Worm (Caenorhabditis elegans): ENCODE measurements around the gene Y26E6A.2.

Y26E6A.2 gene

ce11 chrX:13948810-13949209 is 34.6 kb upstream of the Y26E6A.2 start, which contains the start of gene alg-1:
Gene alg-1, plus strand, starts transcription at chrX:13949110.
- no peak for TF ChIP-seq nhr-10 (tag; optimal IDR thresholded peaks at IDR 0.05)
- no peak for TF ChIP-seq ztf-7 (tag; optimal IDR thresholded peaks at IDR 0.05)
- no peak for TF ChIP-seq F44E2.7 (GFP tag; IDR thresholded peaks at IDR 0.05)
- TF ChIP-seq ces-1 (GFP tag; optimal IDR thresholded peaks at IDR 0.05): no peak
- no peak for TF ChIP-seq egl-43 (GFP tag; IDR thresholded peaks at IDR 0.05)
- TF ChIP-seq Y5F2A.4 (GFP tag; optimal IDR thresholded peaks at IDR 0.05): no peak
- no peak for TF ChIP-seq madf-5 (GFP tag; IDR thresholded peaks at IDR 0.05)
- TF ChIP-seq lin-13 (GFP tag; optimal IDR thresholded peaks at IDR 0.05): no peak
- no peak for TF ChIP-seq ceh-32 (tag; optimal IDR thresholded peaks at IDR 0.05; ENCODE audit: poor library complexity)
- TF ChIP-seq gei-8 (GFP tag; optimal IDR thresholded peaks at IDR 0.05): no peak
- TF ChIP-seq dmd-6 (GFP tag; IDR thresholded peaks at IDR 0.05): no peak
- TF ChIP-seq dmd-8 (GFP tag; IDR thresholded peaks at IDR 0.05): no peak
- TF ChIP-seq jun-1 (tag; optimal IDR thresholded peaks at IDR 0.05): no peak
- TF ChIP-seq skn-1 (tag; optimal IDR thresholded peaks at IDR 0.05): no peak
- no peak for TF ChIP-seq daf-16 (GFP tag; optimal IDR thresholded peaks at IDR 0.05)
- no peak for TF ChIP-seq daf-16 (tag; optimal IDR thresholded peaks at IDR 0.05)
- TF ChIP-seq sdz-12 (GFP tag; optimal IDR thresholded peaks at IDR 0.05): no peak

ce11 chrX:13948167-13948566 is 34.0 kb upstream of the Y26E6A.2 start:
- TF ChIP-seq php-3 (GFP tag; IDR thresholded peaks at IDR 0.05) (0 out of 2 replicates have a peak, but pooled peaks have one; percentile 34), egl-43 (GFP tag; IDR thresholded peaks at IDR 0.05) (peak; percentile 65), lim-7 (GFP tag; IDR thresholded peaks at IDR 0.05) (no peak), hmg-1.1 (GFP tag; IDR thresholded peaks at IDR 0.05) (peak; percentile 47; the same call in 1 of the 2 replicates), mes-2 (tag; optimal IDR thresholded peaks at IDR 0.05; ENCODE audit: poor library complexity, severe bottlenecking) (peak; percentile 14), unc-62 (GFP tag; optimal IDR thresholded peaks at IDR 0.05 in 1 of 2) (peak in 1 of 2 experiments; percentile 72), unc-62 (tag; optimal IDR thresholded peaks at IDR 0.05) (no peak)

DNA sequence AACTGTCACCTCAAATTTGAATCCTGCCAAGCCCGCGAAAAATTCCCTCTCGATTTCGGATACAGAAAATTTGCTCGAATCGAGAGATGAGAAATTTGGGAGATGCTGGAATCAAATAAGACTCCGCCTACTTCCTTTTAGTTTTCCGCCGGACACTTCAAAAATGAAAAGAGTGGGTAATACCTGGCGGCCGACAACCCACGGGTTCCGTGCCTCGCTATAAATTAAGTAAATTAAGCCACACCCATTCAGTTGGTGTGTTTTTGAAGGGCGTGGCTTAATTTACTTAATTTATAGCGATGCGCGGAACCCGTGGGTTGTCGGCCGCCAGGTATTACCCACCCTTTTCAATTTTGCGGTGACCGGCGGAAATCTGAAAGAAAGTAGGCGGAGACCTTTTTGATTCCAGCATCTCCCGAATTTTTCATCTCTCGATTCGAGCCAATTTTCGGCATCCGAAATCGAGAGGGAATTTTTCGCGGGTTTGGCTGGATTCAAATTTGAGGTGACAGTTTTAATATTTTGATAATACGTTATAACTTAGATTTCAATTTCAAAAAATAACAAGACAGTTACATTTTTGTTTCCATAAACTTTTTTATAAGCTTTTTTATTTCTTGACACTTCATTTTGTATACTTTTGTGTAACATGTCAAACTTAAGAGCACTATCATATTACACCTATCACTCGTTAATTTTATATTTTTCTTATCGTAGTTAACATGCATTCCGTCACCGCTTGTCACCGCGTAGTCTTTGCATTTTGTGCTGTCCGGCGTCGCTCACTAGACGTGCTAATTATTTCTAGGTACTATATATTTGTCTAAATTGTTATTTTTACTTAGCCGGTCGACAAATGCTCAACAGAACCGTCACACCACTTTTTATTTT is 32.7 kb upstream of the Y26E6A.2 start:
- TF ChIP-seq unc-130 (GFP tag; optimal IDR thresholded peaks at IDR 0.05) (no peak), madf-5 (GFP tag; IDR thresholded peaks at IDR 0.05) (no peak), ama-1 (optimal IDR thresholded peaks at IDR 0.05) (no peak), arid-1 (GFP tag; conservative IDR thresholded peaks at IDR 0.05) (no peak), F49E8.2 (tag; optimal IDR thresholded peaks at IDR 0.05; ENCODE audit: borderline replicate concordance) (no peak), lin-38 (GFP tag; IDR thresholded peaks at IDR 0.05) (0 out of 2 replicates have a peak, but pooled peaks have one; percentile 14), snpc-1.2 (GFP tag; IDR thresholded peaks at IDR 0.05) (peak; percentile 75), tra-1 (GFP tag; IDR thresholded peaks at IDR 0.05) (0 out of 2 replicates have a peak, but pooled peaks have one; percentile 16), php-3 (GFP tag; IDR thresholded peaks at IDR 0.05) (peak; percentile 78; the same call in 1 of the 2 replicates), lir-3 (tag; optimal IDR thresholded peaks at IDR 0.05) (no peak), nhr-237 (tag; optimal IDR thresholded peaks at IDR 0.05) (no peak), daf-19 (GFP tag; conservative IDR thresholded peaks at IDR 0.05) (no peak), ZK337.2 (GFP tag; IDR thresholded peaks at IDR 0.05) (no peak), hlh-11 (tag; optimal IDR thresholded peaks at IDR 0.05) (peak; percentile 55), nhr-42 (GFP tag; IDR thresholded peaks at IDR 0.05) (no peak), dve-1 (tag; optimal IDR thresholded peaks at IDR 0.05; ENCODE audit: insufficient read depth) (peak; percentile 48), mdt-29 (GFP tag; IDR thresholded peaks at IDR 0.05) (no peak), set-16 (GFP tag; IDR thresholded peaks at IDR 0.05) (no peak), saeg-2 (GFP tag; IDR thresholded peaks at IDR 0.05) (no peak), ZK546.5 (tag; optimal IDR thresholded peaks at IDR 0.05) (no peak), daf-16 (GFP tag; optimal IDR thresholded peaks at IDR 0.05) (peak in 1 of 2 experiments; percentile 9), daf-16 (tag; optimal IDR thresholded peaks at IDR 0.05) (peak; percentile 61), F26F4.8 (GFP tag; conservative IDR thresholded peaks at IDR 0.05) (no peak), Y5F2A.4 (GFP tag; optimal IDR thresholded peaks at IDR 0.05) (no peak), lsy-2 (tag; optimal IDR thresholded peaks at IDR 0.05) (no peak), tag-97 (GFP tag; IDR thresholded peaks at IDR 0.05) (no peak), pha-4 (GFP tag; IDR thresholded peaks at IDR 0.05) (no peak), pha-4 (tag; optimal IDR thresholded peaks at IDR 0.05) (no peak), dmd-8 (GFP tag; IDR thresholded peaks at IDR 0.05) (no peak), sdz-12 (GFP tag; optimal IDR thresholded peaks at IDR 0.05) (no peak)
